Fruit fly (Drosophila melanogaster) whole organism, embryonic: Measurements from ENCODE around the gene ens.

Source experiments
- Abd-B ChIP-seq: fragments of 200-800 bp; sonication (Bioruptor generic); optimal IDR thresholded peaks from 2 replicates; lab custom pipeline; 2018; ENCODE audit warnings: missing biosample characterization, mild to moderate bottlenecking, missing genetic modification characterization, moderate library complexity
- B-H1 ChIP-seq: fragments of 200-800 bp; sonication (Bioruptor generic); IDR thresholded peaks from 3 replicates; pipeline ENCODE4 v1.3.6; 2022; ENCODE audit warnings: missing biosample characterization, missing genetic modification characterization
- Bdp1 ChIP-seq: fragments of 200-800 bp; sonication (Bioruptor generic); optimal IDR thresholded peaks from 3 replicates; lab custom pipeline; 2016; ENCODE audit warnings: missing biosample characterization, missing genetic modification characterization
- CG10209 ChIP-seq: fragments of 200-800 bp; sonication (Bioruptor generic); optimal IDR thresholded peaks from 3 replicates; lab custom pipeline; 2017; ENCODE audit warnings: missing biosample characterization, mild to moderate bottlenecking, missing genetic modification characterization, missing genetic modification reagents
- CG10366 ChIP-seq: fragments of 200-800 bp; sonication (Bioruptor generic); IDR thresholded peaks from 2 replicates; pipeline ENCODE4 v1.3.6; 2022; ENCODE audit warnings: missing biosample characterization, missing genetic modification characterization
- CG10543 ChIP-seq: fragments of 200-800 bp; sonication (Bioruptor generic); optimal IDR thresholded peaks from 3 replicates; lab custom pipeline; 2017; ENCODE audit warnings: missing biosample characterization, mild to moderate bottlenecking, missing genetic modification characterization, moderate library complexity
- CG12219 ChIP-seq: fragments of 200-800 bp; sonication (Bioruptor generic); optimal IDR thresholded peaks from 3 replicates; lab custom pipeline; 2018; ENCODE audit warnings: missing biosample characterization, mild to moderate bottlenecking, missing genetic modification characterization
- CG13287 ChIP-seq: fragments of 200-800 bp; sonication (Bioruptor generic); IDR thresholded peaks from 2 replicates; pipeline ENCODE4 v1.3.6; 2022; ENCODE audit warnings: missing biosample characterization, missing genetic modification characterization; ENCODE audit not compliant: partially characterized antibody
- CG13296 ChIP-seq: fragments of 200-800 bp; sonication (Bioruptor generic); optimal IDR thresholded peaks from 3 replicates; lab custom pipeline; 2018; ENCODE audit warnings: missing biosample characterization, mild to moderate bottlenecking, missing genetic modification characterization
- CG15514 ChIP-seq: fragments of 200-800 bp; sonication (Bioruptor generic); optimal IDR thresholded peaks from 3 replicates; lab custom pipeline; 2017; ENCODE audit warnings: missing biosample characterization, missing genetic modification characterization, mild to moderate bottlenecking, moderate library complexity, missing genetic modification reagents
- CG32532 ChIP-seq: fragments of 200-800 bp; sonication (Bioruptor generic); IDR thresholded peaks from 2 replicates; pipeline ENCODE4 v1.3.6; 2022; ENCODE audit warnings: missing biosample characterization, missing genetic modification characterization
- CG4617 ChIP-seq: fragments of 200-800 bp; sonication (Bioruptor generic); optimal IDR thresholded peaks from 3 replicates; lab custom pipeline; 2016; ENCODE audit warnings: missing biosample characterization, missing genetic modification characterization, borderline replicate concordance
- CG6272 ChIP-seq: fragments of 200-800 bp; sonication (Bioruptor generic); IDR thresholded peaks from 2 replicates; pipeline ENCODE4 v1.3.6; 2022; ENCODE audit warnings: missing biosample characterization, missing genetic modification characterization
- CG6791 ChIP-seq: fragments of 200-800 bp; sonication (Bioruptor generic); IDR thresholded peaks from 3 replicates; pipeline ENCODE4 v1.3.6; 2022; ENCODE audit warnings: missing biosample characterization, missing genetic modification characterization; ENCODE audit not compliant: partially characterized antibody
- CG7786 ChIP-seq: fragments of 200-800 bp; sonication (Bioruptor generic); optimal IDR thresholded peaks from 2 replicates; lab custom pipeline; 2016; ENCODE audit warnings: missing biosample characterization, missing genetic modification characterization
- CG8359 ChIP-seq: fragments of 200-800 bp; sonication (Bioruptor generic); optimal IDR thresholded peaks from 2 replicates; lab custom pipeline; 2017; ENCODE audit warnings: missing biosample characterization, mild to moderate bottlenecking, missing genetic modification characterization, borderline replicate concordance
- CG9609 ChIP-seq: fragments of 200-800 bp; sonication (Bioruptor generic); optimal IDR thresholded peaks from 3 replicates; lab custom pipeline; 2016; ENCODE audit warnings: missing biosample characterization, missing genetic modification characterization
- CHES-1-like ChIP-seq: fragments of 200-800 bp; sonication (Bioruptor generic); optimal IDR thresholded peaks from 2 replicates; lab custom pipeline; 2016; ENCODE audit warnings: missing biosample characterization, missing genetic modification characterization
- Dfd ChIP-seq, 2 experiments: fragments of >200 bp; optimal IDR thresholded peaks; 2 replicates each; lab custom pipeline; 2017; ENCODE audit warnings: missing biosample characterization in 2 of 2, missing genetic modification characterization in 2 of 2
- Dip3 ChIP-seq: fragments of 200-800 bp; sonication (Bioruptor generic); optimal IDR thresholded peaks from 3 replicates; lab custom pipeline; 2016; ENCODE audit warnings: missing biosample characterization, missing genetic modification characterization
- Gug ChIP-seq: fragments of 200-800 bp; sonication (Bioruptor generic); IDR thresholded peaks from 4 replicates; pipeline ENCODE4 v1.3.6; 2022; ENCODE audit warnings: missing biosample characterization, missing genetic modification characterization
- HmgZ ChIP-seq: fragments of 200-800 bp; sonication (Bioruptor generic); optimal IDR thresholded peaks from 2 replicates; lab custom pipeline; 2018; ENCODE audit warnings: missing biosample characterization, mild to moderate bottlenecking, missing genetic modification characterization
- Hr3 ChIP-seq: fragments of 200-800 bp; sonication (Bioruptor generic); optimal IDR thresholded peaks from 3 replicates; lab custom pipeline; 2016; ENCODE audit warnings: missing biosample characterization, missing genetic modification characterization
- Rfx ChIP-seq: fragments of 200-800 bp; sonication (Bioruptor generic); IDR thresholded peaks from 2 replicates; pipeline ENCODE4 v1.3.6; 2022; ENCODE audit warnings: missing biosample characterization, missing genetic modification characterization
- Six4 ChIP-seq: fragments of 200-800 bp; sonication (Bioruptor generic); optimal IDR thresholded peaks from 2 replicates; lab custom pipeline; 2016; ENCODE audit warnings: missing biosample characterization, missing genetic modification characterization
- Sry-δ ChIP-seq: fragments of 200-800 bp; sonication (Bioruptor generic); optimal IDR thresholded peaks from 2 replicates; lab custom pipeline; 2016; ENCODE audit warnings: missing biosample characterization, missing genetic modification characterization
- Xrp1 ChIP-seq: fragments of 200-800 bp; sonication (Bioruptor generic); IDR thresholded peaks from 2 replicates; pipeline ENCODE4 v1.3.6; 2022; ENCODE audit warnings: missing biosample characterization, missing genetic modification characterization
- ash1 ChIP-seq: fragments of 200-800 bp; sonication (Bioruptor generic); optimal IDR thresholded peaks from 2 replicates; lab custom pipeline; 2018; ENCODE audit warnings: missing biosample characterization, mild to moderate bottlenecking, missing genetic modification characterization
- bowl ChIP-seq: fragments of 200-800 bp; sonication (Bioruptor generic); IDR thresholded peaks from 2 replicates; pipeline ENCODE4 v1.3.6; 2022; ENCODE audit warnings: missing biosample characterization, missing genetic modification characterization
- bsh ChIP-seq, 2 experiments: fragments of 200-800 bp; sonication (Bioruptor generic); optimal IDR thresholded peaks; 2 replicates each; lab custom pipeline; 2017 to 2018; ENCODE audit warnings: mild to moderate bottlenecking in 2 of 2, missing biosample characterization in 2 of 2, missing genetic modification characterization in 2 of 2, moderate library complexity in 1 of 2
- cas ChIP-seq: fragments of 200-800 bp; sonication (Bioruptor generic); IDR thresholded peaks from 2 replicates; pipeline ENCODE4 v1.3.6; 2022; ENCODE audit warnings: missing biosample characterization, missing genetic modification characterization
- chn ChIP-seq: fragments of 200-800 bp; sonication (Bioruptor generic); optimal IDR thresholded peaks from 2 replicates; lab custom pipeline; 2016; ENCODE audit warnings: missing biosample characterization, missing genetic modification characterization
- dimm ChIP-seq: fragments of 200-800 bp; sonication (Bioruptor generic); IDR thresholded peaks from 2 replicates; pipeline ENCODE4 v1.3.6; 2022; ENCODE audit warnings: missing biosample characterization, missing genetic modification characterization
- dpn ChIP-seq, 2 experiments: fragments of 200-800 bp; sonication (Bioruptor generic); optimal IDR thresholded peaks; 3 replicates each; lab custom pipeline; 2016; ENCODE audit warnings: missing biosample characterization in 2 of 2, missing genetic modification characterization in 2 of 2
- fd102C ChIP-seq: fragments of 200-800 bp; sonication (Bioruptor generic); optimal IDR thresholded peaks from 2 replicates; lab custom pipeline; 2018; ENCODE audit warnings: missing biosample characterization, mild to moderate bottlenecking, missing genetic modification characterization, moderate library complexity
- jumu ChIP-seq: fragments of 200-800 bp; sonication (Bioruptor generic); optimal IDR thresholded peaks from 3 replicates; lab custom pipeline; 2016; ENCODE audit warnings: missing biosample characterization, missing genetic modification characterization
- knrl ChIP-seq: fragments of 200-800 bp; sonication (Bioruptor generic); IDR thresholded peaks from 3 replicates; pipeline ENCODE4 v1.3.6; 2022; ENCODE audit warnings: missing biosample characterization, missing genetic modification characterization; ENCODE audit not compliant: partially characterized antibody
- lilli ChIP-seq: fragments of 200-800 bp; sonication (Bioruptor generic); optimal IDR thresholded peaks from 3 replicates; lab custom pipeline; 2016; ENCODE audit warnings: missing biosample characterization, missing genetic modification characterization
- nerfin-1 ChIP-seq: fragments of 200-800 bp; sonication (Bioruptor generic); optimal IDR thresholded peaks from 3 replicates; lab custom pipeline; 2019; ENCODE audit warnings: missing biosample characterization, mild to moderate bottlenecking, missing genetic modification characterization, moderate library complexity
- nmo ChIP-seq: fragments of 200-800 bp; sonication (Bioruptor generic); optimal IDR thresholded peaks from 2 replicates; lab custom pipeline; 2018; ENCODE audit warnings: missing biosample characterization, mild to moderate bottlenecking, missing genetic modification characterization, moderate library complexity
- odd ChIP-seq: fragments of 200-800 bp; sonication (Bioruptor generic); optimal IDR thresholded peaks from 2 replicates; lab custom pipeline; 2017; ENCODE audit warnings: missing biosample characterization, mild to moderate bottlenecking, missing genetic modification characterization
- org-1 ChIP-seq: fragments of 200-800 bp; sonication (Bioruptor generic); optimal IDR thresholded peaks from 2 replicates; lab custom pipeline; 2017; ENCODE audit warnings: missing biosample characterization, missing genetic modification characterization
- rib ChIP-seq: fragments of 200-800 bp; sonication (Bioruptor generic); IDR thresholded peaks from 2 replicates; pipeline ENCODE4 v1.3.6; 2022; ENCODE audit warnings: missing biosample characterization, missing genetic modification characterization
- salm ChIP-seq: fragments of 200-800 bp; sonication (Bioruptor generic); optimal IDR thresholded peaks from 2 replicates; lab custom pipeline; 2018; ENCODE audit warnings: missing biosample characterization, mild to moderate bottlenecking, missing genetic modification characterization
- slou ChIP-seq: fragments of 200-800 bp; sonication (Bioruptor generic); optimal IDR thresholded peaks from 3 replicates; lab custom pipeline; 2016; ENCODE audit warnings: missing biosample characterization, missing genetic modification characterization
- tgo ChIP-seq: fragments of 200-800 bp; sonication (Bioruptor generic); IDR thresholded peaks from 3 replicates; pipeline ENCODE4 v1.3.6; 2022; ENCODE audit warnings: missing biosample characterization, missing genetic modification characterization
- tio ChIP-seq: fragments of 200-800 bp; sonication (Bioruptor generic); optimal IDR thresholded peaks from 2 replicates; lab custom pipeline; 2017; ENCODE audit warnings: missing biosample characterization, missing genetic modification characterization, inconsistent platforms
- usp ChIP-seq: fragments of >200 bp; optimal IDR thresholded peaks from 2 replicates; lab custom pipeline; 2017; ENCODE audit warnings: missing biosample characterization, missing genetic modification characterization
- vfl ChIP-seq: fragments of 200-800 bp; sonication (Bioruptor generic); optimal IDR thresholded peaks from 2 replicates; lab custom pipeline; 2016; ENCODE audit warnings: missing biosample characterization, missing genetic modification characterization
- vnd ChIP-seq: fragments of 200-800 bp; sonication (Bioruptor generic); IDR thresholded peaks from 3 replicates; pipeline ENCODE4 v1.3.6; 2022; ENCODE audit warnings: missing biosample characterization, missing genetic modification characterization; ENCODE audit not compliant: partially characterized antibody
- yki ChIP-seq: fragments of >200 bp; optimal IDR thresholded peaks from 3 replicates; lab custom pipeline; 2018

ens gene

DNA sequence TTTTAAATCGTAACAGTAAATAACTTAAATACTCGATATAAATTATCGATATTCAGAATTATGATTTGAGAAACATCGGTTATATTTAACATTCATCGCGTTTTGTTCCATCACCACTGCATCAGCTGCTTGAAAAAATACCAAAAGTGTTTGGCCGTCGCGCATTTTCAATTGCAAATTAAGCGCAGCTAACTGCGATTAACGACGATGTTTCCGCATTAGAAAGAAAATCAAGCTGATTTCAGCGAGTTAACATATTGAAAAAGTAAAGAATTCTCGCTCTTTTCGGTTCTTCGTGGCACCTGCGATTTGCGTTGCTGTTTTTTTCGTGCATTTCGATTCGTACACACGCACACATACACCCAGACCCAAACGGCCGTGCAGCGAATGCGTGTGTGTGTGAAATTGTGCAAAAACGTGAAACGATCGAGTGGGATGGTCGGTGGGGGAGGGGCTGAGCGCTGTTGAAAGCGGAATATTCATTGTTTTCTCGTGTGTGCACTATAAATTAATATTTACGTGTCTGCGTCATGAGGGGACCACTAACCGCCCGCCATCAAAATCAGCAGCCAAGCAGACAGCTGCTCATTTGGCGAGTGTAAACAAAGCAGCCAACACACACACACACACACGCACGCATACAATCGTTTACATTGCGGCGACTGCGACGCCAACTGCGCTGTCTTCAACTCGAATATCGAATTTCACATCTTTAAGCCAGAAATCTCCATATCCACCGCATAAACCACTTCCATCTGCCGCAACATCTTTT lies 26.1 kb downstream of the ens start, which contains the start of gene Ack (continued):
- TF ChIP-seq CG8359 (no peak), Abd-B (GFP tag; lab: Kevin White, UChicago) (no peak), CG9609 (GFP tag; lab: Kevin White, UChicago) (no peak), knrl (GFP tag; lab: Robert Waterston, UW) (peak; percentile 80), Bdp1 (GFP tag; lab: Kevin White, UChicago) (no peak), Dip3 (GFP tag; lab: Kevin White, UChicago) (no peak), bowl (GFP tag; lab: Robert Waterston, UW) (no peak), CG10366 (GFP tag; lab: Robert Waterston, UW) (no peak), CG13296 (GFP tag; lab: Kevin White, UChicago) (no peak), Rfx (GFP tag; lab: Robert Waterston, UW) (no peak), salm (tag; lab: Kevin White, UChicago) (no peak), CG7786 (no peak), bsh (GFP tag; optimal IDR thresholded peaks at IDR 0.05; lab: Kevin White, UChicago) (no peak), dimm (GFP tag; lab: Robert Waterston, UW) (no peak), Dfd (GFP tag; optimal IDR thresholded peaks at IDR 0.05; lab: Kevin White, UChicago) (no peak), CG32532 (GFP tag; lab: Robert Waterston, UW) (no peak), chn (GFP tag; lab: Kevin White, UChicago) (no peak), nerfin-1 (tag; lab: Kevin White, UChicago) (peak; percentile 58), slou (GFP tag; lab: Kevin White, UChicago) (no peak), CG15514 (no peak), tgo (GFP tag; lab: Robert Waterston, UW) (no peak), odd (GFP tag; lab: Kevin White, UChicago) (peak; percentile 45), CHES-1-like (GFP tag; lab: Kevin White, UChicago) (peak; percentile 44), CG10543 (GFP tag; lab: Kevin White, UChicago) (no peak), vnd (peak; percentile 72), lilli (GFP tag; lab: Kevin White, UChicago) (no peak), fd102C (GFP tag; lab: Kevin White, UChicago) (no peak), dpn (GFP tag; optimal IDR thresholded peaks at IDR 0.05; lab: Kevin White, UChicago) (no peak), jumu (GFP tag; lab: Kevin White, UChicago) (no peak), B-H1 (no peak), CG10209 (GFP tag; lab: Kevin White, UChicago) (no peak), CG12219 (GFP tag; lab: Kevin White, UChicago) (no peak), CG6272 (GFP tag; lab: Robert Waterston, UW) (no peak), Hr3 (GFP tag; lab: Kevin White, UChicago) (no peak), HmgZ (no peak), yki (lab: Kevin White, UChicago) (no peak), nmo (GFP tag; lab: Kevin White, UChicago) (peak; percentile 15), tio (no peak), Six4 (GFP tag; lab: Kevin White, UChicago) (no peak), vfl (GFP tag; lab: Kevin White, UChicago) (no peak), usp (GFP tag; lab: Kevin White, UChicago) (no peak), CG6791 (GFP tag; lab: Robert Waterston, UW) (peak; percentile 73), Sry-δ (peak; percentile 85), cas (GFP tag; lab: Robert Waterston, UW) (no peak), org-1 (GFP tag; lab: Kevin White, UChicago) (no peak), rib (GFP tag; lab: Robert Waterston, UW) (no peak), CG13287 (GFP tag; lab: Robert Waterston, UW) (peak; percentile 82), ash1 (GFP tag; lab: Kevin White, UChicago) (no peak), CG4617 (GFP tag; lab: Kevin White, UChicago) (peak; percentile 66), Gug (GFP tag; lab: Robert Waterston, UW) (no peak), Xrp1 (GFP tag; lab: Robert Waterston, UW) (no peak)
